Worm (Caenorhabditis elegans): ENCODE data around the gene C05D12.7.

Gene C05D12.7

DNA sequence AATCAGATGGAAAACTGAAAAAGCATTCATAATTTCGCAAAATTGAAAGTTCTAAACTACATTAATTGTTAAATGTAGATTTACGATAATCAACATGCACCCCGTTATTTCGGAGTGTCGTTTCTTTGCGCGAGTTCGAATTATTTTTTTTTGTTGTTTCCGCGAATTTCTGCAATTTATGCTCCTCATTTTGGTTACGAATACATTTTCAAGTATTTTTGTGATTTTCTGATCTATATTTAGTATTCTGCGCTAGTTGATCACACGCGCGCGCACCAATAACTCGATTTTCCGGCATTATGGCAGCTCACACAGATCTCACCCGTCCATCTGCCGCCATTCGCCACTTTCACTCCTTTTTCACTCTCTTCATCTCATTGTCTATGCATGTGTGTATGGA is 30.4 kb downstream of the C05D12.7 start, which contains the start of gene VW02B12L.2 (continued):
- no peak for TF ChIP-seq lin-1 (GFP tag; IDR thresholded peaks at IDR 0.05)

DNA sequence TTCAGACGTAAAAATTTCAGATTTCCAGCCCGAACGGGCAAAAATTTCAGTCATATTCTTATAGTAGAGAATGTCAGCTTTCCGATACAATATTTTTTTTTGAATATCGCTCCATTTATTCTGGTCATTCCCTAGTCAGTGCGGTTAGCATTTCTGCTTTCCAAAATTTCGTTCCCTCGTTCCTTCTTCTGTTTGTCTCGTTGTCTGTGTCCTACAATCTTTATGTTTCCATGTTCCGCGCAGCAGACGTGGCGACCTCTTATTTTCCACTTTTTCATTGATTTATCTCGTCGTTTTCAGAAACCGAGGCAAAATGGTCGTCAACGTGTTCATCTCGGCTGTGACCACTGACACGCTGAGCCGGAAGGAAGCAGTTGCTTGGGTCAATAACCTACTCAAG is 32.5 kb downstream of the C05D12.7 start, which contains the start of gene ebp-2:
Gene ebp-2 (plus strand): TSS at position 301 of the 400 bp plus-strand sequence.
- TF ChIP-seq aha-1 (tag), result peak; percentile 31

DNA sequence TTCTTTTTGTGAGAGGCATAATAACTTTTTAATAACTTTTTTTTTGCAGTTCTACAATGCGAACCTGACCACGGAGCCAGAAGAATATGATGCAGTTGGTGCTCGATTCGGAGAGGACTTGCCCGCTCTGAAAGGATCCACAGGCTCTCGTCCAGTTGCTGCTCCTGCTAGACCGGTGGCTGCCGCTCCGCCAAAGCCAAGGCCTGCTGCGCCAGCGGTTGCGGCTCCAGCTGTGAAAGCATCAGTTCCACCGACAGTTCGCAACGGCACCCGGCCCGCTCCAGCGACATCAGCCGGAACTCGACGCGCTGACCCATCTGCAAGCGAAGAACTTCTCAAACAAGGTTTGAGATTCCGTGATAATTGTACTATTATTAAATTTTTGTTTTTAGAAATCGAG is 33.2 kb downstream of the C05D12.7 start:
- TF ChIP-seq mdl-1 (tag; optimal IDR thresholded peaks at IDR 0.05) (no peak), set-16 (GFP tag; IDR thresholded peaks at IDR 0.05) (peak; percentile 96), tag-97 (GFP tag; IDR thresholded peaks at IDR 0.05) (no peak), skn-1 (tag; optimal IDR thresholded peaks at IDR 0.05) (no peak), lin-38 (GFP tag; IDR thresholded peaks at IDR 0.05) (no peak), snpc-1.2 (GFP tag; IDR thresholded peaks at IDR 0.05) (0 out of 2 replicates have a peak, but pooled peaks have one; percentile 36), Y48G9A.11 (GFP tag; IDR thresholded peaks at IDR 0.05) (no peak), pqm-1 (tag; optimal IDR thresholded peaks at IDR 0.05) (no peak), lsy-2 (tag; optimal IDR thresholded peaks at IDR 0.05) (no peak), saeg-2 (GFP tag; IDR thresholded peaks at IDR 0.05) (no peak), duxl-1 (tag; optimal IDR thresholded peaks at IDR 0.05; ENCODE audit: poor library complexity) (no peak), unc-62 (GFP tag; optimal IDR thresholded peaks at IDR 0.05 in 1 of 2) (no peak), unc-62 (tag; optimal IDR thresholded peaks at IDR 0.05) (no peak), zfp-3 (GFP tag; conservative IDR thresholded peaks at IDR 0.05) (no peak), dmd-8 (GFP tag; IDR thresholded peaks at IDR 0.05) (no peak), snpc-4 (tag; optimal IDR thresholded peaks at IDR 0.05) (no peak), ceh-28 (tag; optimal IDR thresholded peaks at IDR 0.05) (no peak), daf-16 (GFP tag; optimal IDR thresholded peaks at IDR 0.05) (no peak), daf-16 (tag; optimal IDR thresholded peaks at IDR 0.05) (no peak), F44E2.7 (GFP tag; IDR thresholded peaks at IDR 0.05) (no peak), arid-1 (GFP tag; conservative IDR thresholded peaks at IDR 0.05) (no peak), mxl-2 (GFP tag; conservative IDR thresholded peaks at IDR 0.05) (no peak), hlh-30 (tag; optimal IDR thresholded peaks at IDR 0.05; ENCODE audit: insufficient read depth) (no peak), daf-19 (GFP tag; conservative IDR thresholded peaks at IDR 0.05) (no peak), dpl-1 (GFP tag; optimal IDR thresholded peaks at IDR 0.05) (no peak), lin-39 (tag; optimal IDR thresholded peaks at IDR 0.05) (no peak), egl-43 (GFP tag; IDR thresholded peaks at IDR 0.05) (peak; percentile 49; the same call in 1 of the 2 replicates), unc-39 (tag; optimal IDR thresholded peaks at IDR 0.05) (no peak)

DNA sequence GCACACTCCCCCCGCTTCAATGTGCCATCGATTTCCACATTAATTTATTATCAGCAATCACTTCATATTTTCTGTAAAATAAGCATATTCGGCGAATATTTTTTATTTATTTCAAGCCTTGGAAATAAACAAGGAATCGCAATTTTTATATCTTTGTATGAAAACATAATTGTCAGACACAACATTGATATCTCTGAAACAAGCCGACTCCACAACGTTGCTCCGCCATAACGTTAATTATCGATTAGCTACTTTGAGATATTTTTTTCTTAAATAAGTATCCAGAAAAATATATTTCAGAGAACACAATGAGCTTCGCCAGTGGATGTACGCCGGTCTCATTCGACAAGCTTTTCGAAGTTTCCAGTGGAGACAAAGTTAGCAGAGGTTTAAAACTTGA is 34.0 kb downstream of the C05D12.7 start, which contains the start of gene adbp-1:
Gene adbp-1 (plus strand): TSS at position 301 of the 400 bp plus-strand sequence.
- no peak for TF ChIP-seq nhr-10 (tag; optimal IDR thresholded peaks at IDR 0.05)
- TF ChIP-seq daf-16 (GFP tag; optimal IDR thresholded peaks at IDR 0.05), result no peak
- peak; percentile 5 for TF ChIP-seq daf-16 (tag; optimal IDR thresholded peaks at IDR 0.05)

DNA sequence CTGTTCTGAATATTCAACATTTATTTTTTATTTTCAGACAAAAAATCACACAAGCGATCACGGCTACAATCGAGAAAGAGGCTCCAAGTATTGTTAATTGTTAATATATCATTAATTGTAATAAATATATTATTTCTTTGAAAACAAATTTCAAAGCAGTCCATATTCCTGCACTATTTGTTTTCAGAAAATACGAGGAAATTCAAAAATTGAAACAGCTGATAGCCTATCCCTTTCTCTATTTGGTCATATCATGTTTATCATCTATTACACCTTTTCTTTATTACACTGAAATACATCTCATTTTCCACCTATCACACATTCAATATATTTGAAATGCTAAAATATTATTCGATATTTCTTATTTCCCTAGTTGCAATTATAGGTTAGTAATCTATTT is 35.1 kb downstream of the C05D12.7 start, which contains the start of gene W02B12.13:
Gene W02B12.13 (plus strand): TSS at position 301 of the 400 bp plus-strand sequence.
- TF ChIP-seq nhr-11 (tag; optimal IDR thresholded peaks at IDR 0.05) (no peak), zfp-2 (tag; optimal IDR thresholded peaks at IDR 0.05) (no peak), ztf-11 (tag; optimal IDR thresholded peaks at IDR 0.05) (no peak), nhr-41 (GFP tag; IDR thresholded peaks at IDR 0.05) (no peak), T20F7.1 (GFP tag; optimal IDR thresholded peaks at IDR 0.05) (no peak), ama-1 (optimal IDR thresholded peaks at IDR 0.05) (no peak), Y105C5A.15 (GFP tag; IDR thresholded peaks at IDR 0.05) (no peak), F49E8.2 (tag; optimal IDR thresholded peaks at IDR 0.05; ENCODE audit: borderline replicate concordance) (no peak), madf-9 (GFP tag; conservative IDR thresholded peaks at IDR 0.05) (no peak), lsy-2 (tag; optimal IDR thresholded peaks at IDR 0.05) (no peak), nhr-111 (GFP tag; optimal IDR thresholded peaks at IDR 0.05) (no peak), duxl-1 (tag; optimal IDR thresholded peaks at IDR 0.05; ENCODE audit: poor library complexity) (no peak), snpc-1.2 (GFP tag; IDR thresholded peaks at IDR 0.05) (no peak), nhr-25 (tag; optimal IDR thresholded peaks at IDR 0.05; ENCODE audit: borderline replicate concordance, insufficient read depth) (no peak)
